Fruit fly (Drosophila melanogaster) whole organism, adult: Measurements from ENCODE around the gene Nnk.

ENCODE experiments used
- CG11617 ChIP-seq: fragments of 200-800 bp; sonication (Bioruptor generic); optimal IDR thresholded peaks from 2 replicates; lab custom pipeline; 2017; ENCODE audit warnings: mild to moderate bottlenecking, missing biosample characterization, missing genetic modification reagents, missing genetic modification characterization
- CG7101 ChIP-seq: fragments of 200-800 bp; sonication (Bioruptor generic); optimal IDR thresholded peaks from 2 replicates; lab custom pipeline; 2018; ENCODE audit warnings: missing biosample characterization, mild to moderate bottlenecking, missing genetic modification characterization, moderate library complexity
- Clk ChIP-seq: fragments of 200-800 bp; sonication (Bioruptor generic); optimal IDR thresholded peaks from 2 replicates; lab custom pipeline; 2017; ENCODE audit warnings: missing biosample characterization, missing genetic modification characterization
- cic ChIP-seq: fragments of 200-800 bp; sonication (Bioruptor generic); optimal IDR thresholded peaks from 2 replicates; lab custom pipeline; 2017; ENCODE audit warnings: missing biosample characterization, mild to moderate bottlenecking, missing genetic modification characterization, moderate library complexity
- cnc ChIP-seq, 2 experiments: fragments of >200 bp; optimal IDR thresholded peaks; 2 replicates each; lab custom pipeline; 2017
- kay ChIP-seq: fragments of 200-800 bp; sonication (Bioruptor generic); peaks from one replicate; lab custom pipeline; 2016; ENCODE audit warnings: missing biosample characterization, missing genetic modification characterization, borderline replicate concordance
- pad ChIP-seq: fragments of 200-800 bp; sonication (Bioruptor generic); optimal IDR thresholded peaks from 3 replicates; lab custom pipeline; 2017; ENCODE audit warnings: missing biosample characterization, missing genetic modification characterization, mild to moderate bottlenecking, moderate library complexity, missing genetic modification reagents
- toe ChIP-seq: fragments of 200-800 bp; sonication (Bioruptor generic); optimal IDR thresholded peaks from 2 replicates; lab custom pipeline; 2016; ENCODE audit warnings: missing biosample characterization, missing genetic modification characterization

- TF ChIP-seq cic = peak; percentile 3
- TF ChIP-seq Clk (GFP tag; lab: Kevin White, UChicago) = no peak
- TF ChIP-seq kay (GFP tag; lab: Kevin White, UChicago) = peak; percentile 56
- no peak for TF ChIP-seq cnc (optimal IDR thresholded peaks at IDR 0.05; lab: Kevin White, UChicago)
- no peak for TF ChIP-seq pad (GFP tag; lab: Kevin White, UChicago)
- TF ChIP-seq toe (GFP tag; lab: Kevin White, UChicago) = no peak
- TF ChIP-seq CG11617 (GFP tag; lab: Kevin White, UChicago) = no peak
- no peak for TF ChIP-seq CG7101 (tag; lab: Kevin White, UChicago)
Measured at dm6 chr3R:17759773-17760476, 45.1 kb downstream of the Nnk start.
